Worm (Caenorhabditis elegans) whole organism, early embryonic: Measurements from ENCODE around the gene K08H10.6.

Experiments used
- ama-1 ChIP-seq: fragments of 150-350 bp; optimal IDR thresholded peaks from 2 replicates; lab custom pipeline; 2014
- ets-7 ChIP-seq: sonication (generic microtip); optimal IDR thresholded peaks from 2 replicates; lab custom pipeline; 2016; ENCODE audit warnings: missing genotype, missing genetic modification characterization, missing compliant biosample characterization
- hmg-4 ChIP-seq: fragments of 200-800 bp; sonication (Bioruptor generic); optimal IDR thresholded peaks from 2 replicates; lab custom pipeline; 2018; ENCODE audit warnings: mild to moderate bottlenecking, missing genetic modification characterization, missing compliant biosample characterization
- tra-4 ChIP-seq: sonication (generic microtip); optimal IDR thresholded peaks from 2 replicates; lab custom pipeline; 2017; ENCODE audit warnings: missing genetic modification characterization, missing compliant biosample characterization

DNA sequence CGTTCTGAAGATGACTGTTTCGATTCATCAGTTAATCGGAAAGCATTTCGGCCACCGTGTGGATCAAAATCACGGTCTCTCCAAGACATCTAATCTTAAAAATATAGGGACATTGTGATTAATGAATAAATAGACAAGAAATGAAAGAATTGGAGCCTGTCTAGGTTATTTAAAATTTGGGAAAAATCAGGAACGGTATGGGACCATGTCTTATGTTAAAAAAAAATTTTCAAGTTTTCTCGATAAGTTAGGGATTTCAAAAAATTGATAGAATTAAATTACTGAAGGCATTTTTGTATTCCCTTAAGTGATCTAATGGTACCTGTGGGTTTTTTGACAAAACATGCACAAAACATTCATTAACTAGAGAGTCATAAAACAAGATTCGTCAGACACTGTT, 19.6 kb downstream of the K08H10.6 start, which contains the start of gene unc-41:
- TF ChIP-seq hmg-4 (GFP tag; lab: Kevin White, UChicago): no peak
- TF ChIP-seq ama-1 (lab: Kevin White, UChicago): no peak
- TF ChIP-seq ets-7 (tag; lab: Kevin White, UChicago): no peak
- no peak for TF ChIP-seq tra-4 (tag; lab: Kevin White, UChicago)
